Fruit fly (Drosophila melanogaster) whole organism, embryonic: ENCODE measurements around the gene sicily.
A peak's percentile ranks its signal among the peaks of the same experiment; 100 is the strongest.

ENCODE experiments used
- ATbp ChIP-seq: fragments of 200-800 bp; sonication (Bioruptor generic); optimal IDR thresholded peaks from 2 replicates; lab custom pipeline; 2017; ENCODE audit warnings: missing biosample characterization, mild to moderate bottlenecking, missing genetic modification characterization, missing genetic modification reagents
- Awh ChIP-seq: fragments of 200-800 bp; sonication (Bioruptor generic); IDR thresholded peaks from 2 replicates; pipeline ENCODE4, ENCODE4 v1.3.6; 2022; ENCODE audit warnings: missing biosample characterization, missing genetic modification characterization
- C15 ChIP-seq: fragments of 200-800 bp; sonication (Bioruptor generic); IDR thresholded peaks from 3 replicates; pipeline ENCODE4 v1.3.6; 2022; ENCODE audit warnings: missing biosample characterization, missing genetic modification characterization
- CG10274 ChIP-seq: fragments of 200-800 bp; sonication (Bioruptor generic); optimal IDR thresholded peaks from 3 replicates; lab custom pipeline; 2017; ENCODE audit warnings: missing biosample characterization, mild to moderate bottlenecking, missing genetic modification characterization
- CG10462 ChIP-seq: fragments of 200-800 bp; sonication (Bioruptor generic); optimal IDR thresholded peaks from 2 replicates; lab custom pipeline; 2016; ENCODE audit warnings: missing biosample characterization, missing genetic modification characterization
- CG11093 ChIP-seq: fragments of 200-800 bp; sonication (Bioruptor generic); IDR thresholded peaks from 3 replicates; pipeline ENCODE4 v1.3.6; 2022; ENCODE audit warnings: missing biosample characterization, missing genetic modification characterization
- CG12155 ChIP-seq: fragments of 200-800 bp; sonication (Bioruptor generic); optimal IDR thresholded peaks from 3 replicates; lab custom pipeline; 2016; ENCODE audit warnings: missing biosample characterization, missing genetic modification characterization
- CG12219 ChIP-seq: fragments of 200-800 bp; sonication (Bioruptor generic); optimal IDR thresholded peaks from 3 replicates; lab custom pipeline; 2018; ENCODE audit warnings: missing biosample characterization, mild to moderate bottlenecking, missing genetic modification characterization
- CG12236 ChIP-seq: fragments of 200-800 bp; sonication (Bioruptor generic); optimal IDR thresholded peaks from 2 replicates; lab custom pipeline; 2016; ENCODE audit warnings: missing biosample characterization, missing genetic modification characterization
- CG13624 ChIP-seq: fragments of 200-800 bp; sonication (Bioruptor generic); optimal IDR thresholded peaks from 2 replicates; lab custom pipeline; 2016; ENCODE audit warnings: missing biosample characterization, missing genetic modification characterization
- CG13775 ChIP-seq: fragments of 200-800 bp; sonication (Bioruptor generic); optimal IDR thresholded peaks from 3 replicates; lab custom pipeline; 2017; ENCODE audit warnings: missing biosample characterization, mild to moderate bottlenecking, missing genetic modification characterization
- CG14710 ChIP-seq: fragments of 200-800 bp; sonication (Bioruptor generic); optimal IDR thresholded peaks from 3 replicates; lab custom pipeline; 2019; ENCODE audit warnings: missing biosample characterization, mild to moderate bottlenecking, missing genetic modification characterization, moderate library complexity
- CG15479 ChIP-seq: fragments of 200-800 bp; sonication (Bioruptor generic); optimal IDR thresholded peaks from 3 replicates; lab custom pipeline; 2019; ENCODE audit warnings: missing biosample characterization, mild to moderate bottlenecking, missing genetic modification characterization, moderate library complexity
- CG18011 ChIP-seq: fragments of 200-800 bp; sonication (Bioruptor generic); optimal IDR thresholded peaks from 2 replicates; lab custom pipeline; 2017; ENCODE audit warnings: missing biosample characterization, missing genetic modification characterization, mild to moderate bottlenecking, moderate library complexity, missing genotype
- CG18619 ChIP-seq: fragments of 200-800 bp; sonication (Bioruptor generic); optimal IDR thresholded peaks from 3 replicates; lab custom pipeline; 2017; ENCODE audit warnings: missing biosample characterization, mild to moderate bottlenecking, missing genetic modification characterization
- CG2678 ChIP-seq: fragments of 200-800 bp; sonication (Bioruptor generic); optimal IDR thresholded peaks from 3 replicates; lab custom pipeline; 2019; ENCODE audit warnings: missing biosample characterization, mild to moderate bottlenecking, missing genetic modification characterization, moderate library complexity
- CG32767 ChIP-seq: fragments of 200-800 bp; sonication (Bioruptor generic); IDR thresholded peaks from 2 replicates; pipeline ENCODE4 v1.3.6; 2022; ENCODE audit warnings: missing biosample characterization, missing genetic modification characterization
- CG6254 ChIP-seq: fragments of 200-800 bp; sonication (Bioruptor generic); optimal IDR thresholded peaks from 3 replicates; lab custom pipeline; 2017; ENCODE audit warnings: mild to moderate bottlenecking, missing biosample characterization, missing genetic modification reagents, missing genetic modification characterization
- CG6683 ChIP-seq: fragments of 200-800 bp; sonication (Bioruptor generic); optimal IDR thresholded peaks from 2 replicates; lab custom pipeline; 2017; ENCODE audit warnings: missing biosample characterization, mild to moderate bottlenecking, missing genetic modification characterization, missing genetic modification reagents
- CG6854 ChIP-seq: fragments of 200-800 bp; sonication (Bioruptor generic); optimal IDR thresholded peaks from 3 replicates; lab custom pipeline; 2017; ENCODE audit warnings: missing biosample characterization, mild to moderate bottlenecking, missing genetic modification characterization
- CG8924 ChIP-seq: fragments of 200-800 bp; optimal IDR thresholded peaks from 3 replicates; lab custom pipeline; 2019; ENCODE audit warnings: missing biosample characterization, mild to moderate bottlenecking, missing genetic modification characterization, moderate library complexity
- Fer2 ChIP-seq: fragments of 200-800 bp; sonication (Bioruptor generic); optimal IDR thresholded peaks from 2 replicates; lab custom pipeline; 2018; ENCODE audit warnings: missing biosample characterization, mild to moderate bottlenecking, missing genetic modification characterization, moderate library complexity
- H2.0 ChIP-seq: fragments of 200-800 bp; sonication (Bioruptor generic); IDR thresholded peaks from 2 replicates; pipeline ENCODE4 v1.3.6; 2022; ENCODE audit warnings: missing biosample characterization, missing genetic modification characterization
- HHEX ChIP-seq: fragments of 200-800 bp; sonication (Bioruptor generic); optimal IDR thresholded peaks from 3 replicates; lab custom pipeline; 2017; ENCODE audit warnings: missing biosample characterization, mild to moderate bottlenecking, missing genetic modification characterization, missing genetic modification reagents
- HLH3B ChIP-seq: fragments of 200-800 bp; sonication (Bioruptor generic); IDR thresholded peaks from 2 replicates; pipeline ENCODE4 v1.3.6; 2022; ENCODE audit warnings: missing biosample characterization, missing genetic modification characterization
- HLH4C ChIP-seq: fragments of 200-800 bp; sonication (Bioruptor generic); IDR thresholded peaks from 3 replicates; pipeline ENCODE4 v1.3.6; 2022; ENCODE audit warnings: missing biosample characterization, missing genetic modification characterization; ENCODE audit not compliant: partially characterized antibody
- Mad ChIP-seq: fragments of 200-800 bp; sonication (Bioruptor generic); optimal IDR thresholded peaks from 2 replicates; lab custom pipeline; 2016; ENCODE audit warnings: missing biosample characterization, missing genetic modification characterization
- NC2β ChIP-seq: fragments of 200-800 bp; sonication (Bioruptor generic); optimal IDR thresholded peaks from 2 replicates; lab custom pipeline; 2016; ENCODE audit warnings: missing biosample characterization, missing genetic modification characterization
- Opbp ChIP-seq: fragments of 200-800 bp; sonication (Bioruptor generic); IDR thresholded peaks from 3 replicates; pipeline ENCODE4 v1.3.6; 2022; ENCODE audit warnings: missing biosample characterization, missing genetic modification characterization; ENCODE audit not compliant: partially characterized antibody
- Ravus ChIP-seq: fragments of 200-800 bp; sonication (Bioruptor generic); IDR thresholded peaks from 2 replicates; pipeline ENCODE4 v1.3.6; 2022; ENCODE audit warnings: missing biosample characterization, missing genetic modification characterization
- Ssrp ChIP-seq: fragments of 200-800 bp; sonication (Bioruptor generic); optimal IDR thresholded peaks from 2 replicates; lab custom pipeline; 2018; ENCODE audit warnings: missing biosample characterization, mild to moderate bottlenecking, missing genetic modification characterization, moderate library complexity
- Vsx1 ChIP-seq: fragments of 200-800 bp; sonication (Bioruptor generic); optimal IDR thresholded peaks from 2 replicates; lab custom pipeline; 2017; ENCODE audit warnings: missing biosample characterization, mild to moderate bottlenecking, missing genetic modification characterization, missing genetic modification reagents
- Xrp1 ChIP-seq: fragments of 200-800 bp; sonication (Bioruptor generic); IDR thresholded peaks from 2 replicates; pipeline ENCODE4 v1.3.6; 2022; ENCODE audit warnings: missing biosample characterization, missing genetic modification characterization
- YL-1 ChIP-seq: fragments of 200-800 bp; sonication (Bioruptor generic); optimal IDR thresholded peaks from 3 replicates; lab custom pipeline; 2017; ENCODE audit warnings: missing biosample characterization, mild to moderate bottlenecking, missing genetic modification characterization
- al ChIP-seq: fragments of 200-800 bp; sonication (Bioruptor generic); IDR thresholded peaks from 2 replicates; pipeline ENCODE4 v1.3.6; 2022; ENCODE audit warnings: missing biosample characterization, missing genetic modification characterization
- bcd ChIP-seq: fragments of 200-800 bp; sonication (Bioruptor generic); optimal IDR thresholded peaks from 2 replicates; lab custom pipeline; 2017; ENCODE audit warnings: missing biosample characterization, mild to moderate bottlenecking, missing genetic modification characterization
- btn ChIP-seq: fragments of 200-800 bp; sonication (Bioruptor generic); optimal IDR thresholded peaks from 2 replicates; lab custom pipeline; 2016; ENCODE audit warnings: missing biosample characterization, missing genetic modification characterization
- cato ChIP-seq: fragments of 200-800 bp; sonication (Bioruptor generic); optimal IDR thresholded peaks from 2 replicates; lab custom pipeline; 2016; ENCODE audit warnings: missing biosample characterization, missing genetic modification characterization, borderline replicate concordance
- dimm ChIP-seq: fragments of 200-800 bp; sonication (Bioruptor generic); IDR thresholded peaks from 2 replicates; pipeline ENCODE4 v1.3.6; 2022; ENCODE audit warnings: missing biosample characterization, missing genetic modification characterization
- eyg ChIP-seq: fragments of 200-800 bp; sonication (Bioruptor generic); optimal IDR thresholded peaks from 3 replicates; lab custom pipeline; 2016; ENCODE audit warnings: missing biosample characterization, missing genetic modification characterization
- fd64A ChIP-seq: fragments of 200-800 bp; sonication (Bioruptor generic); optimal IDR thresholded peaks from 3 replicates; lab custom pipeline; 2018; ENCODE audit warnings: missing biosample characterization, mild to moderate bottlenecking, missing genetic modification characterization
- grn ChIP-seq: fragments of 200-800 bp; sonication (Bioruptor generic); optimal IDR thresholded peaks from 3 replicates; lab custom pipeline; 2017; ENCODE audit warnings: missing biosample characterization, missing genetic modification characterization
- klu ChIP-seq: fragments of 200-800 bp; sonication (Bioruptor generic); IDR thresholded peaks from 2 replicates; pipeline ENCODE4 v1.3.6; 2022; ENCODE audit warnings: missing biosample characterization, missing genetic modification characterization
- odd ChIP-seq: fragments of 200-800 bp; sonication (Bioruptor generic); optimal IDR thresholded peaks from 2 replicates; lab custom pipeline; 2017; ENCODE audit warnings: missing biosample characterization, mild to moderate bottlenecking, missing genetic modification characterization
- onecut ChIP-seq: fragments of 200-800 bp; sonication (Bioruptor generic); IDR thresholded peaks from 2 replicates; pipeline ENCODE4 v1.3.6; 2022; ENCODE audit warnings: missing biosample characterization, missing genetic modification characterization
- repo ChIP-seq: fragments of 200-800 bp; sonication (Bioruptor generic); optimal IDR thresholded peaks from 2 replicates; lab custom pipeline; 2016; ENCODE audit warnings: missing biosample characterization, missing genetic modification characterization
- salm ChIP-seq: fragments of 200-800 bp; sonication (Bioruptor generic); optimal IDR thresholded peaks from 2 replicates; lab custom pipeline; 2018; ENCODE audit warnings: missing biosample characterization, mild to moderate bottlenecking, missing genetic modification characterization
- slou ChIP-seq: fragments of 200-800 bp; sonication (Bioruptor generic); optimal IDR thresholded peaks from 3 replicates; lab custom pipeline; 2016; ENCODE audit warnings: missing biosample characterization, missing genetic modification characterization
- stc ChIP-seq: fragments of 200-800 bp; sonication (Bioruptor generic); IDR thresholded peaks from 2 replicates; pipeline ENCODE4 v1.3.6; 2022; ENCODE audit warnings: missing biosample characterization, missing genetic modification characterization
- toy ChIP-seq: fragments of 200-800 bp; sonication (Bioruptor generic); IDR thresholded peaks from 2 replicates; pipeline ENCODE4 v1.3.6; 2022; ENCODE audit warnings: missing biosample characterization, missing genetic modification characterization
- usp ChIP-seq: fragments of >200 bp; optimal IDR thresholded peaks from 2 replicates; lab custom pipeline; 2017; ENCODE audit warnings: missing biosample characterization, missing genetic modification characterization
- zf30C ChIP-seq: fragments of 200-800 bp; sonication (Bioruptor generic); optimal IDR thresholded peaks from 3 replicates; lab custom pipeline; 2018; ENCODE audit warnings: missing biosample characterization, mild to moderate bottlenecking, missing genetic modification characterization

sicily gene

DNA sequence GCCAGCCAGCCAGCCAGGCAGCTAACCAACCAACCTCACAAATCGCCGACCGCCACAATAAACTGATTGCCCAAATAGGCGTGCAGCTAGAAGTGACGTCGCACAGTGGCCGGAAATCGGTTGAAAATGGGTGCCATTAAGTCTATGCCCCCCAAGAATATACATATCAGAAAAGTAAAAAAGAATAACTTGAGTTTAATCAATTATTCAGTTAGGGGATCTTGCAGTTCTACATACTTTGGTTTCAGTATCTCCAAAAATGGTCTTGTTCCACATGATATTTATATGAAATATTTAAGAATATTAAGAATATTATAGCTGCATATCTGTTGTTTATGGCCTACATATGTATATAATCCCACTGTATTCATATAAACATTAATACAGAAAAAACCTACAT is 6.2 kb upstream of the sicily start (continued):
- TF ChIP-seq cato (no peak), CG10462 (GFP tag; lab: Kevin White, UChicago) (no peak), Opbp (GFP tag; lab: Robert Waterston, UW) (no peak), bcd (GFP tag; lab: Kevin White, UChicago) (peak; percentile 48), HLH3B (peak; percentile 10; the same call in 1 of the 2 replicates), fd64A (no peak), zf30C (GFP tag; lab: Kevin White, UChicago) (no peak), CG18011 (GFP tag; lab: Kevin White, UChicago) (peak; percentile 6), YL-1 (GFP tag; lab: Kevin White, UChicago) (no peak), CG10274 (GFP tag; lab: Kevin White, UChicago) (no peak), CG6254 (GFP tag; lab: Kevin White, UChicago) (no peak), Mad (GFP tag; lab: Kevin White, UChicago) (no peak), Fer2 (tag; lab: Kevin White, UChicago) (peak; percentile 27), Vsx1 (GFP tag; lab: Kevin White, UChicago) (no peak), CG6683 (GFP tag; lab: Kevin White, UChicago) (peak; percentile 5), CG12219 (peak; percentile 19), CG8924 (tag; lab: Kevin White, UChicago) (peak; percentile 50), NC2β (GFP tag; lab: Kevin White, UChicago) (no peak), salm (tag; lab: Kevin White, UChicago) (peak; percentile 16), usp (GFP tag; lab: Kevin White, UChicago) (no peak), Awh (GFP tag; lab: Robert Waterston, UW) (0 out of 2 replicates have a peak, but pooled peaks have one; percentile 16), Ravus (GFP tag; lab: Robert Waterston, UW) (no peak), Xrp1 (GFP tag; lab: Robert Waterston, UW) (peak; percentile 48; the same call in 1 of the 2 replicates), C15 (no peak), slou (GFP tag; lab: Kevin White, UChicago) (no peak), stc (no peak), odd (peak; percentile 30), CG2678 (tag; lab: Kevin White, UChicago) (peak; percentile 70), btn (GFP tag; lab: Kevin White, UChicago) (no peak), onecut (GFP tag; lab: Robert Waterston, UW) (no peak), toy (GFP tag; lab: Robert Waterston, UW) (no peak), repo (no peak), CG6854 (GFP tag; lab: Kevin White, UChicago) (peak; percentile 24), CG12155 (GFP tag; lab: Kevin White, UChicago) (no peak), HHEX (GFP tag; lab: Kevin White, UChicago) (peak; percentile 48), Ssrp (tag; lab: Kevin White, UChicago) (peak; percentile 3), CG32767 (no peak), eyg (GFP tag; lab: Kevin White, UChicago) (no peak), CG15479 (GFP tag; lab: Kevin White, UChicago) (no peak), CG18619 (GFP tag; lab: Kevin White, UChicago) (peak; percentile 37), dimm (GFP tag; lab: Robert Waterston, UW) (no peak), al (GFP tag; lab: Robert Waterston, UW) (no peak), HLH4C (GFP tag; lab: Robert Waterston, UW) (no peak), ATbp (GFP tag; lab: Kevin White, UChicago) (peak; percentile 32), CG11093 (no peak), klu (no peak), CG13775 (GFP tag; lab: Kevin White, UChicago) (peak; percentile 26), grn (GFP tag; lab: Kevin White, UChicago) (no peak), H2.0 (GFP tag; lab: Robert Waterston, UW) (0 out of 2 replicates have a peak, but pooled peaks have one; percentile 17), CG13624 (GFP tag; lab: Kevin White, UChicago) (no peak), CG14710 (tag; lab: Kevin White, UChicago) (no peak), CG12236 (GFP tag; lab: Kevin White, UChicago) (no peak)
